Fruit fly (Drosophila melanogaster): ENCODE data around the gene REPTOR-BP.

The REPTOR-BP gene

dm6 chr2L:10238726-10239652 lies 24.9 kb upstream of the REPTOR-BP start, which contains the start of gene me31B (continued):
- TF ChIP-seq CG11504 (tag; optimal IDR thresholded peaks at IDR 0.05) (no peak), sens (GFP tag) (peak; percentile 9), CG11723 (GFP tag; optimal IDR thresholded peaks at IDR 0.05) (peak; percentile 97), sens-2 (GFP tag; IDR thresholded peaks at IDR 0.05) (no peak), Pdp1 (GFP tag; optimal IDR thresholded peaks at IDR 0.05) (peak in 1 of 2 experiments; percentile 15), CG17361 (GFP tag; IDR thresholded peaks at IDR 0.05) (peak; percentile 70; the same call in 1 of the 3 replicates), CG8359 (GFP tag; optimal IDR thresholded peaks at IDR 0.05; ENCODE audit: borderline replicate concordance) (peak; percentile 3), CG4617 (GFP tag; optimal IDR thresholded peaks at IDR 0.05; ENCODE audit: borderline replicate concordance) (peak; percentile 73), Bgb (GFP tag; IDR thresholded peaks at IDR 0.05; ENCODE audit: partially characterized antibody) (no peak), lola (GFP tag; optimal IDR thresholded peaks at IDR 0.05) (peak in 1 of 3 experiments; percentile 26), TFAM (GFP tag; optimal IDR thresholded peaks at IDR 0.05) (no peak), CG11398 (GFP tag; optimal IDR thresholded peaks at IDR 0.05) (peak; percentile 97), CG14710 (tag; optimal IDR thresholded peaks at IDR 0.05) (peak; percentile 33), CG17802 (tag; optimal IDR thresholded peaks at IDR 0.05) (peak; percentile 96), CG10979 (tag; optimal IDR thresholded peaks at IDR 0.05) (no peak), Sox100B (GFP tag; optimal IDR thresholded peaks at IDR 0.05) (peak; percentile 25), Lhr (GFP tag; optimal IDR thresholded peaks at IDR 0.05) (peak; percentile 7), CG18262 (tag; optimal IDR thresholded peaks at IDR 0.05) (peak; percentile 15), CG1024 (GFP tag; IDR thresholded peaks at IDR 0.05) (peak; percentile 93), Sry-δ (GFP tag; optimal IDR thresholded peaks at IDR 0.05) (peak; percentile 1), phol (tag; optimal IDR thresholded peaks at IDR 0.05) (peak; percentile 60), pfk (GFP tag; optimal IDR thresholded peaks at IDR 0.05) (peak; percentile 90), gfzf (GFP tag; optimal IDR thresholded peaks at IDR 0.05) (peak; percentile 40), Med (GFP tag) (peak; percentile 27), HLH4C (GFP tag; IDR thresholded peaks at IDR 0.05; ENCODE audit: partially characterized antibody) (no peak), crp (GFP tag; optimal IDR thresholded peaks at IDR 0.05) (peak in 1 of 2 experiments; percentile 35), Hmx (GFP tag; optimal IDR thresholded peaks at IDR 0.05) (no peak), CG12942 (GFP tag; optimal IDR thresholded peaks at IDR 0.05) (peak; percentile 38), nmo (GFP tag; optimal IDR thresholded peaks at IDR 0.05) (peak; percentile 61), CG1603 (tag; optimal IDR thresholded peaks at IDR 0.05) (peak; percentile 99), MBD-R2 (GFP tag; IDR thresholded peaks at IDR 0.05) (0 out of 2 replicates have a peak, but pooled peaks have one; percentile 12), sd (tag; optimal IDR thresholded peaks at IDR 0.05) (peak; percentile 15), CG17912 (GFP tag; optimal IDR thresholded peaks at IDR 0.05) (peak; percentile 6), otp (GFP tag; IDR thresholded peaks at IDR 0.05) (no peak), CG1233 (GFP tag; optimal IDR thresholded peaks at IDR 0.05) (peak; percentile 17), Ssrp (tag; optimal IDR thresholded peaks at IDR 0.05) (peak; percentile 36)

- TF ChIP-seq CG11504 (tag; optimal IDR thresholded peaks at IDR 0.05) (no peak), bowl (GFP tag; IDR thresholded peaks at IDR 0.05) (no peak), vvl (GFP tag; IDR thresholded peaks at IDR 0.05) (no peak), E2f2 (GFP tag; IDR thresholded peaks at IDR 0.05) (peak; percentile 74), CG14441 (GFP tag; IDR thresholded peaks at IDR 0.05) (no peak), CG32772 (GFP tag; IDR thresholded peaks at IDR 0.05) (no peak), ATbp (GFP tag; optimal IDR thresholded peaks at IDR 0.05) (no peak), CG2199 (GFP tag; IDR thresholded peaks at IDR 0.05) (no peak), pnt (GFP tag; optimal IDR thresholded peaks at IDR 0.05) (no peak), nau (GFP tag; optimal IDR thresholded peaks at IDR 0.05) (no peak), CG2120 (GFP tag; optimal IDR thresholded peaks at IDR 0.05) (peak; percentile 23), lola (GFP tag; optimal IDR thresholded peaks at IDR 0.05) (no peak), unc-4 (GFP tag; IDR thresholded peaks at IDR 0.05; ENCODE audit: partially characterized antibody) (peak; percentile 62), CG18476 (GFP tag; optimal IDR thresholded peaks at IDR 0.05) (no peak), Dip2 (GFP tag; IDR thresholded peaks at IDR 0.05) (no peak)
These were observed 17.1 kb upstream of the REPTOR-BP start, which contains the start of gene chico for dm6 chr2L:10246785-10247190. Gene chico (minus strand): TSS chr2L:10247078.
